Worm (Caenorhabditis elegans) whole organism, mixed stage, embryonic: ENCODE data around the gene M7.8.

Experiments used
- M03D4.4 ChIP-seq: sonication (generic microtip); optimal IDR thresholded peaks from 2 replicates; lab custom pipeline; 2017; ENCODE audit warnings: mild to moderate bottlenecking, missing genetic modification characterization, missing compliant biosample characterization
- bed-3 ChIP-seq: fragments of 200-800 bp; sonication (Bioruptor generic); optimal IDR thresholded peaks from 3 replicates; lab custom pipeline; 2018; ENCODE audit warnings: mild to moderate bottlenecking, missing genetic modification characterization, moderate library complexity, missing compliant biosample characterization
- blmp-1 ChIP-seq: fragments of 150-350 bp; optimal IDR thresholded peaks from 2 replicates; lab custom pipeline; 2014; ENCODE audit warnings: missing biosample characterization, missing genetic modification characterization
- ceh-39 ChIP-seq: fragments of 150-350 bp; optimal IDR thresholded peaks from 2 replicates; lab custom pipeline; 2014; ENCODE audit warnings: missing biosample characterization, missing genetic modification characterization
- ceh-43 ChIP-seq: fragments of 200-800 bp; sonication (Bioruptor generic); optimal IDR thresholded peaks from 2 replicates; lab custom pipeline; 2018; ENCODE audit warnings: mild to moderate bottlenecking, missing genetic modification characterization, moderate library complexity, missing compliant biosample characterization
- ceh-83 ChIP-seq: fragments of 200-800 bp; sonication (Bioruptor generic); optimal IDR thresholded peaks from 2 replicates; lab custom pipeline; 2018; ENCODE audit warnings: mild to moderate bottlenecking, missing genetic modification characterization, missing compliant biosample characterization
- ces-1 ChIP-seq: fragments of 150-350 bp; optimal IDR thresholded peaks from 2 replicates; lab custom pipeline; 2014; ENCODE audit warnings: missing biosample characterization, missing genetic modification reagents, missing genetic modification characterization
- cnd-1 ChIP-seq: fragments of 200-800 bp; sonication (Bioruptor generic); optimal IDR thresholded peaks from 2 replicates; lab custom pipeline; 2018; ENCODE audit warnings: mild to moderate bottlenecking, missing genetic modification characterization, missing compliant biosample characterization
- drap-1 ChIP-seq: fragments of 200-800 bp; sonication (Bioruptor generic); optimal IDR thresholded peaks from 3 replicates; lab custom pipeline; 2018; ENCODE audit warnings: mild to moderate bottlenecking, missing genetic modification characterization, missing compliant biosample characterization
- elt-1 ChIP-seq: sonication (generic microtip); optimal IDR thresholded peaks from 2 replicates; lab custom pipeline; 2017; ENCODE audit warnings: missing genetic modification characterization, mild to moderate bottlenecking, missing compliant biosample characterization, antibody characterized with exemption, moderate library complexity, borderline replicate concordance; ENCODE audit not compliant: insufficient read depth
- flh-1 ChIP-seq: fragments of 200-800 bp; sonication (Bioruptor generic); optimal IDR thresholded peaks from 2 replicates; lab custom pipeline; 2018; ENCODE audit warnings: mild to moderate bottlenecking, missing genetic modification characterization, moderate library complexity, missing compliant biosample characterization
- hlh-1 ChIP-seq: fragments of 150-350 bp; optimal IDR thresholded peaks from 2 replicates; lab custom pipeline; 2014; ENCODE audit warnings: missing biosample characterization, missing genetic modification reagents, missing genetic modification characterization
- lin-13 ChIP-seq: fragments of 150-350 bp; optimal IDR thresholded peaks from 2 replicates; lab custom pipeline; 2014; ENCODE audit warnings: missing biosample characterization, missing genetic modification characterization
- lin-32 ChIP-seq: fragments of 200-800 bp; sonication (Bioruptor generic); optimal IDR thresholded peaks from 2 replicates; lab custom pipeline; 2018; ENCODE audit warnings: mild to moderate bottlenecking, missing genetic modification characterization, missing compliant biosample characterization
- lsy-2 ChIP-seq: fragments of 150-350 bp; optimal IDR thresholded peaks from 2 replicates; lab custom pipeline; 2014; ENCODE audit warnings: missing biosample characterization, missing genetic modification characterization
- mab-5 ChIP-seq: fragments of 150-350 bp; optimal IDR thresholded peaks from 2 replicates; lab custom pipeline; 2014; ENCODE audit warnings: missing biosample characterization, missing genetic modification characterization
- mep-1 ChIP-seq: fragments of 150-350 bp; optimal IDR thresholded peaks from 2 replicates; lab custom pipeline; 2017; ENCODE audit warnings: missing biosample characterization, missing genetic modification reagents, missing genetic modification characterization, inconsistent platforms
- mls-2 ChIP-seq: sonication (generic microtip); optimal IDR thresholded peaks from 2 replicates; lab custom pipeline; 2016; ENCODE audit warnings: mild to moderate bottlenecking, missing genetic modification characterization, moderate library complexity, missing compliant biosample characterization
- nhr-12 ChIP-seq: fragments of 150-350 bp; optimal IDR thresholded peaks from 2 replicates; lab custom pipeline; 2014; ENCODE audit warnings: missing biosample characterization, missing genetic modification characterization
- nhr-2 ChIP-seq: fragments of 150-350 bp; optimal IDR thresholded peaks from 2 replicates; lab custom pipeline; 2014; ENCODE audit warnings: missing biosample characterization, missing genetic modification characterization
- nhr-237 ChIP-seq: fragments of 150-350 bp; optimal IDR thresholded peaks from 2 replicates; lab custom pipeline; 2014; ENCODE audit warnings: missing biosample characterization, missing genetic modification characterization
- nhr-28 ChIP-seq: fragments of 150-350 bp; optimal IDR thresholded peaks from 2 replicates; lab custom pipeline; 2014; ENCODE audit warnings: missing biosample characterization, missing genetic modification characterization
- nhr-76 ChIP-seq: sonication (generic microtip); optimal IDR thresholded peaks from 2 replicates; lab custom pipeline; 2017; ENCODE audit warnings: missing biosample characterization, missing genetic modification characterization
- pha-4 ChIP-seq: fragments of 150-350 bp; optimal IDR thresholded peaks from 2 replicates; lab custom pipeline; 2018; ENCODE audit warnings: missing biosample characterization, missing genetic modification reagents, missing genetic modification characterization
- sem-2 ChIP-seq: fragments of 200-800 bp; sonication (Bioruptor generic); optimal IDR thresholded peaks from 2 replicates; lab custom pipeline; 2018; ENCODE audit warnings: mild to moderate bottlenecking, missing genetic modification characterization, missing compliant biosample characterization
- snpc-4 ChIP-seq: fragments of 150-350 bp; optimal IDR thresholded peaks from 2 replicates; lab custom pipeline; 2014; ENCODE audit warnings: missing biosample characterization, missing genetic modification characterization
- sptf-1 ChIP-seq: sonication (generic microtip); optimal IDR thresholded peaks from 2 replicates; lab custom pipeline; 2017; ENCODE audit warnings: mild to moderate bottlenecking, missing genetic modification characterization, moderate library complexity, missing compliant biosample characterization
- tbx-8 ChIP-seq: fragments of 200-800 bp; sonication (Bioruptor generic); optimal IDR thresholded peaks from 2 replicates; lab custom pipeline; 2018; ENCODE audit warnings: mild to moderate bottlenecking, missing genetic modification characterization, moderate library complexity, missing compliant biosample characterization
- unc-120 ChIP-seq: sonication (generic microtip); optimal IDR thresholded peaks from 2 replicates; lab custom pipeline; 2017; ENCODE audit warnings: missing genetic modification characterization, missing compliant biosample characterization; ENCODE audit not compliant: poor library complexity, severe bottlenecking
- unc-39 ChIP-seq: fragments of 150-350 bp; optimal IDR thresholded peaks from 2 replicates; lab custom pipeline; 2014; ENCODE audit warnings: missing biosample characterization, missing genetic modification characterization
- unc-62 ChIP-seq: fragments of 150-350 bp; optimal IDR thresholded peaks from 2 replicates; lab custom pipeline; 2014; ENCODE audit warnings: missing biosample characterization, missing genetic modification reagents, missing genetic modification characterization
- zip-8 ChIP-seq: fragments of 150-350 bp; optimal IDR thresholded peaks from 2 replicates; lab custom pipeline; 2014; ENCODE audit warnings: missing biosample characterization, missing genetic modification characterization

Gene M7.8

DNA sequence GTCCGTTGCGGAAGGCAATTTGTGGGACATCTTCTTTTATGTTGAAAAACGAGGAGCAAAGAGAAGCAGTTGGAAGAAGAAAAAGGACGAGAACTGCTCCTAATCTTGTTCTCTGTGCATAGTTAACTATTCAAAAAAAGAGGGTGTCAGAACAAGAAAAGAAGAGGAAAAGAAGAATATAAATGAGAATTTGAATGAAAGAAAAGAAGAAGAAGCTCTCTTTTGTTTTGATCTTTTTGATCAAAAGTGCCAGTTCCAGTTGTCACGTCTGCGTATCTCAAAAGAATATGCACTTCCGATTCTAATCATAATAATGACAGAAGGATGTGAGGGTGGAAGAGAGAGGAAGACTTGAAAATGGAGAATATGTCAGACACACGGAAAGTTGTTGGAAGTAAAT, at the start of gene M7.8:
M7.8 (minus strand) TSS at position 112 of the 400 bp plus-strand sequence.
- peak; percentile 32 for TF ChIP-seq unc-62 (GFP tag; lab: Kevin White, UChicago)
- no peak for TF ChIP-seq flh-1 (GFP tag; lab: Kevin White, UChicago)
- no peak for TF ChIP-seq lin-13
- TF ChIP-seq ceh-83 (GFP tag; lab: Kevin White, UChicago), result no peak
- peak; percentile 53 for TF ChIP-seq ces-1 (GFP tag; lab: Kevin White, UChicago)

DNA sequence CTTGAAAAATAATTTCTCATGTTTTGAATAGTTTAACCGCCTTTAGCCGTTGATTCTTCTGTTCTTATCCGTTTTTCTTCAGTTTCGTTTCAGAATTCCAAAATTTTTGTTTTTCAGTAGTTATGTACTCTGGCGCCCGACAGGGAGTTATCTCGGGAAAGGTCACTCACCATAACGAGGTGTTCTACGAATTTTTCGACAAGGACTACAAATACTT, 48.3 kb upstream of the M7.8 start, which contains the start of gene F01G4.4:
F01G4.4 (plus strand) TSS at position 118 of the 217 bp plus-strand sequence.
- TF ChIP-seq mep-1 (tag; lab: Kevin White, UChicago) (no peak), mls-2 (no peak), drap-1 (GFP tag; lab: Kevin White, UChicago) (no peak), M03D4.4 (tag; lab: Kevin White, UChicago) (no peak), elt-1 (tag; lab: Kevin White, UChicago) (no peak), snpc-4 (tag; lab: Kevin White, UChicago) (no peak), hlh-1 (no peak), unc-120 (tag; lab: Kevin White, UChicago) (no peak), nhr-237 (no peak), lin-32 (GFP tag; lab: Kevin White, UChicago) (no peak), nhr-12 (tag; lab: Kevin White, UChicago) (no peak), bed-3 (GFP tag; lab: Kevin White, UChicago) (no peak), lsy-2 (no peak), zip-8 (no peak), mab-5 (tag; lab: Kevin White, UChicago) (no peak), unc-62 (GFP tag; lab: Kevin White, UChicago) (no peak)

DNA sequence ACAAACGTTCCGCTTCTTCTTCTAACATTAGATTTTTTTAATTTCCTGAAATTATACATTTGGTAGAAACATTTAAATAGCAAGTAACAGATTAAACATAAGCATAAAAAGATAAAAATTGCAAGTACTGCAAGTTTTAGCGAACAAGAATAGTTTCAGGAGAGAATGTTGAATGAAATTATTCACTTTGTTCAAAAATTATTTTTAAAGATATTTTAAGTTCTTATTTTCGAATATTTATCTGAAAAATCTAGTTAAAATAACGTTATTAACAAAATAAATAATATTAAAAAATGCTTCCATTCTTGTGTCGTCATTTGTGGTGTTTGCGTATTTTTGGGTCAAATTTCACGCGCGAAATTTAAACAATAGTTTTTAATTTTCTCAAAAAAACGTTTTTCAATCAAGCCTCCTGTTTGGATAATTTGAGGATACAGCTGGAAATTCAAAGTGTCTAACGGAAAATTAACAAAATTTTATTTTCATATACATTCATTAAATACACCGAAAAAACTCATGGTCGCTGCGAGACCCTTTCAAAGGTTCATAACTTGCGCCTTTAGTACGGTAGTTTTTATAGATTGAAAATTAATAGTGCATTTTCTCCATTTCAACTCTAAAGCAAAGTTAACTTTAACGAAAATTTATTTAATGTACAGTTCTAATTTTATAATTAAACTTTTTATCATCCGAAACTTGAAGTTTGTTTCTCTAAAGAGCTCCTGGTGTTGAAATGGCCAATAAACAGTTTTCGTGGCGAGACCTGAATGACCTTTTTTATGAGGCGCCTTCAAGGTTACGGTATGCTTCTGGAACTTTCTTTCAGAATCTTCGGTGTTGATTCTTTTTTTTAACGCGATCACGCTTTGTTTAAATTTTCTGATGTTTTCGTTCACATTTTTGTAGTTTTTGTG, 47.7 kb upstream of the M7.8 start, which contains the start of gene skih-2:
skih-2 (minus strand) TSS at position 51 of the 914 bp plus-strand sequence.
- peak; percentile 89 for TF ChIP-seq ces-1 (GFP tag; lab: Kevin White, UChicago)
- no peak for TF ChIP-seq nhr-28
- no peak for TF ChIP-seq ceh-43
- TF ChIP-seq nhr-2 (tag; lab: Kevin White, UChicago), result no peak
- no peak for TF ChIP-seq sptf-1 (tag; lab: Kevin White, UChicago)
- no peak for TF ChIP-seq tbx-8 (GFP tag; lab: Kevin White, UChicago)
- no peak for TF ChIP-seq zip-8
- TF ChIP-seq mls-2, result no peak
- no peak for TF ChIP-seq snpc-4 (tag; lab: Kevin White, UChicago)
- peak; percentile 27 for TF ChIP-seq nhr-237
- TF ChIP-seq blmp-1, result no peak
- no peak for TF ChIP-seq sem-2 (GFP tag; lab: Kevin White, UChicago)
- no peak for TF ChIP-seq lin-13
- TF ChIP-seq unc-120 (tag; lab: Kevin White, UChicago), result no peak
- TF ChIP-seq unc-39 (tag; lab: Kevin White, UChicago), result peak; percentile 64
- no peak for TF ChIP-seq elt-1 (tag; lab: Kevin White, UChicago)
- TF ChIP-seq flh-1 (GFP tag; lab: Kevin White, UChicago), result no peak
- no peak for TF ChIP-seq cnd-1
- TF ChIP-seq mep-1 (tag; lab: Kevin White, UChicago), result peak; percentile 32
- TF ChIP-seq ceh-39 (tag; lab: Kevin White, UChicago), result no peak
- no peak for TF ChIP-seq nhr-76
- TF ChIP-seq pha-4 (tag; lab: Kevin White, UChicago), result peak; percentile 26
- TF ChIP-seq lsy-2, result peak; percentile 65

DNA sequence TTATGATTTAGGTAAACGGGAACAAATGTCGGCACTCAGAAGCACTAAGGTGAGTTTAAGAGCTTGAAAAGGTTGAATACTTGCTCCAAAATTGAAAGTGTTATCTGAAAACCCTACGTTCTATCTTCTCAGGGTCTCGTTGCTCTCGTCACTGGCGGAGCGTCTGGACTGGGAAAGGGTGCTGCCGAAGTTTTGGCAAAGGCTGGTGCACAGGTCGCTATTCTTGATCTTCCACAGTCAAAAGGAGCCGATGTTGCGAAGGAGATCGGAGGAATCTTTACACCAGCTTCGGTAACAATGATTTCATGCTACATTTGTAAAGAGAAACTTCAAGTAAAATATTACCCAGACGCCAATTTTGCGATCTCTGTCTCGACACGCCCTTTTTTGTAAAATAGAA, 36.4 kb upstream of the M7.8 start, which contains the start of gene ard-1:
ard-1 (plus strand) TSS at position 12 of the 400 bp plus-strand sequence.
- TF ChIP-seq zip-8, result no peak
- TF ChIP-seq nhr-28, result no peak
- TF ChIP-seq blmp-1, result no peak
- no peak for TF ChIP-seq nhr-12 (tag; lab: Kevin White, UChicago)
- no peak for TF ChIP-seq sem-2 (GFP tag; lab: Kevin White, UChicago)
- TF ChIP-seq snpc-4 (tag; lab: Kevin White, UChicago), result no peak
- no peak for TF ChIP-seq unc-62 (GFP tag; lab: Kevin White, UChicago)
- no peak for TF ChIP-seq lin-32 (GFP tag; lab: Kevin White, UChicago)
- no peak for TF ChIP-seq tbx-8 (GFP tag; lab: Kevin White, UChicago)
